Worm (Caenorhabditis elegans): ENCODE measurements around the gene sto-5.

DNA sequence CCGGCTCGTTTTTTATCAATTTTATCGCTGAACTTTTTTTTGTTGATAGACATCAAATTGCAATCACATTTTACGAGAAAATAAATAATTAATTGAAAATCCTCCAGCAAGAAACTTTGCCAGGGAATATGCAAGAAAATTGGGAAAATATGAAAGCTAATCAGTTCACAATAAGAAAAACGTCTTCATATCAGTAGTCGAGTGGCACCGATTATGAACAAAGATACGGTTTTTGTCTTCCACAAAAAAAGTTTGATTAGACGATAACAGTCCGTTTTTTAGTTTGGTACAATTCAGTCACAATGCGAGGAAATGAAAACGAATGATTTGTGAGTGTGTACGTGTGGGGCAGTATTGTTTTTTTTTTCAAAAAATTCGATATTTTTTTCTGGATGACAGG is 39.8 kb upstream of the sto-5 start:
- no peak for TF ChIP-seq ztf-11 (tag; optimal IDR thresholded peaks at IDR 0.05)
- no peak for TF ChIP-seq unc-62 (GFP tag; optimal IDR thresholded peaks at IDR 0.05)
- no peak for TF ChIP-seq pha-4 (tag; optimal IDR thresholded peaks at IDR 0.05)
- no peak for TF ChIP-seq elt-1 (tag; optimal IDR thresholded peaks at IDR 0.05; ENCODE audit: borderline replicate concordance, insufficient read depth)
- TF ChIP-seq lin-13 (tag; optimal IDR thresholded peaks at IDR 0.05): no peak
- no peak for TF ChIP-seq unc-120 (tag; optimal IDR thresholded peaks at IDR 0.05; ENCODE audit: poor library complexity, severe bottlenecking)
- no peak for TF ChIP-seq blmp-1 (tag; optimal IDR thresholded peaks at IDR 0.05)
- TF ChIP-seq snpc-4 (tag; optimal IDR thresholded peaks at IDR 0.05): no peak
- no peak for TF ChIP-seq lin-32 (GFP tag; optimal IDR thresholded peaks at IDR 0.05)
- no peak for TF ChIP-seq elt-3 (tag; optimal IDR thresholded peaks at IDR 0.05)

Measured in whole organism, mixed stage, embryonic.